Worm (Caenorhabditis elegans): ENCODE measurements around the gene nspe-6.
A peak's percentile ranks its signal among the peaks of the same experiment; 100 is the strongest.

The nspe-6 gene

DNA sequence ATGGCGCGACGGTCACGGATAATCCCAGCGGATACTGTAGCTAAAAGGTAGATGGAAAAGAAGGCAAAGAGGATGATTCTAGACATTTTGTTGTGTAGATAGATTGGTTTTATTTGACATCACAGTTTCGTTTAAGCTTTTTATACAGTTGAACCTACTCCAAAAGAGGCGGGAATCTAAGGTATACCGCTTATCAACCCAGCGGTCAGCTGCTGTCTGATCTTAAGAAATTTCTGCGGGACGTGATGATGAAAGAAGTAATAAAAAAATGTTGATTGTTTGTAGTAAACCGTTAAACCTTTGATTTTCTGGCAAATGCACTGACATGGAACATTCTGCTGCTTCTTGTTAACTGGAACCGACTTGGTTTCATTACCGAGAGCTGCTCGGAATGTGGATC is at the start of gene nspe-6:
Gene nspe-6 (minus strand): TSS at position 101 of the 400 bp plus-strand sequence.
- no peak for TF ChIP-seq ama-1 (optimal IDR thresholded peaks at IDR 0.05)
- no peak for TF ChIP-seq dve-1 (tag; optimal IDR thresholded peaks at IDR 0.05)
- no peak for TF ChIP-seq zip-5 (tag; optimal IDR thresholded peaks at IDR 0.05)
- TF ChIP-seq ets-4 (tag; optimal IDR thresholded peaks at IDR 0.05), result no peak
- no peak for TF ChIP-seq unc-3 (GFP tag; conservative IDR thresholded peaks at IDR 0.05)
- no peak for TF ChIP-seq unc-3 (tag; optimal IDR thresholded peaks at IDR 0.05)
- no peak for TF ChIP-seq C38D4.7 (GFP tag; optimal IDR thresholded peaks at IDR 0.05)
- no peak for TF ChIP-seq K02D7.2 (tag; optimal IDR thresholded peaks at IDR 0.05)
- no peak for TF ChIP-seq hlh-6 (tag; optimal IDR thresholded peaks at IDR 0.05)
- no peak for TF ChIP-seq gmeb-2 (tag; optimal IDR thresholded peaks at IDR 0.05)
- no peak for TF ChIP-seq sox-4 (tag; optimal IDR thresholded peaks at IDR 0.05)
- no peak for TF ChIP-seq unc-55 (GFP tag; optimal IDR thresholded peaks at IDR 0.05)
- no peak for TF ChIP-seq ceh-31 (tag; optimal IDR thresholded peaks at IDR 0.05)
- TF ChIP-seq npax-4 (tag; optimal IDR thresholded peaks at IDR 0.05), result no peak
- TF ChIP-seq tbx-7 (tag; optimal IDR thresholded peaks at IDR 0.05), result no peak
- TF ChIP-seq pha-2 (tag; optimal IDR thresholded peaks at IDR 0.05), result no peak
- TF ChIP-seq fax-1 (tag; optimal IDR thresholded peaks at IDR 0.05), result no peak
- no peak for TF ChIP-seq elt-4 (tag; optimal IDR thresholded peaks at IDR 0.05)
- TF ChIP-seq ceh-14 (tag; optimal IDR thresholded peaks at IDR 0.05), result no peak
- TF ChIP-seq ceh-19 (GFP tag; optimal IDR thresholded peaks at IDR 0.05), result no peak
- no peak for TF ChIP-seq pha-4 (tag; optimal IDR thresholded peaks at IDR 0.05)

DNA sequence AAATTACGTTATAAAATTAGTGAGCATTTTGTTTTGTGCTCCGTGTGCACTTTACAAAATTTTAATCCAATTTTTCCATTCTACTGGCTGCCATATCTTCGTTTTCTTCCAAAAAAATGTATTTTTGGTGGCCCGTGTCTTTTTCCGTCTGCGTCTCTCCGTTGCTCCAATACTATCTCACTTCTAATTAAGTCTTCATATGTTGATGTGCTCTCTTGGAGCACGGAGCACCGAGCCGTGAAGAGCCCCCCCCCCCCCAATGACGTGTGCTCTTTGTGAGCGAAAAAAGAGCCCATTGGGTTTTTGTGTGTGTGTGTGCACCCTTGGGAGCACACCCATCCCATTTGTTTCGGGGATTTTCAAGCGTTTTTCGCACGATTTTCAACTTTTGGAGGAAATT is 49.0 kb upstream of the nspe-6 start:
- no peak for TF ChIP-seq odd-2 (tag; optimal IDR thresholded peaks at IDR 0.05)
- no peak for TF ChIP-seq ttx-3 (tag; optimal IDR thresholded peaks at IDR 0.05)
- no peak for TF ChIP-seq ceh-48 (tag; optimal IDR thresholded peaks at IDR 0.05)
- no peak for TF ChIP-seq tbx-7 (tag; optimal IDR thresholded peaks at IDR 0.05)
- TF ChIP-seq ceh-31 (tag; optimal IDR thresholded peaks at IDR 0.05), result peak; percentile 35
- no peak for TF ChIP-seq C08G9.2 (tag; optimal IDR thresholded peaks at IDR 0.05)
- TF ChIP-seq unc-42 (tag; optimal IDR thresholded peaks at IDR 0.05), result peak; percentile 43
- TF ChIP-seq T23F11.4 (GFP tag; optimal IDR thresholded peaks at IDR 0.05), result no peak
- no peak for TF ChIP-seq pqm-1 (tag; optimal IDR thresholded peaks at IDR 0.05)
- TF ChIP-seq elt-4 (tag; optimal IDR thresholded peaks at IDR 0.05), result no peak
- TF ChIP-seq ceh-14 (tag; optimal IDR thresholded peaks at IDR 0.05), result peak; percentile 64
- no peak for TF ChIP-seq pat-9 (tag; optimal IDR thresholded peaks at IDR 0.05)
- no peak for TF ChIP-seq F13H6.1 (tag; optimal IDR thresholded peaks at IDR 0.05)
- no peak for TF ChIP-seq fax-1 (tag; optimal IDR thresholded peaks at IDR 0.05)
- no peak for TF ChIP-seq ama-1 (optimal IDR thresholded peaks at IDR 0.05)
- no peak for TF ChIP-seq Y22D7AL.16 (tag; optimal IDR thresholded peaks at IDR 0.05)
- TF ChIP-seq ceh-22 (tag; optimal IDR thresholded peaks at IDR 0.05), result no peak
- TF ChIP-seq hlh-30 (tag; optimal IDR thresholded peaks at IDR 0.05; ENCODE audit: insufficient read depth), result no peak
- no peak for TF ChIP-seq hlh-8 (tag; optimal IDR thresholded peaks at IDR 0.05)
- TF ChIP-seq lim-6 (tag; optimal IDR thresholded peaks at IDR 0.05), result no peak
- TF ChIP-seq fkh-6 (tag; optimal IDR thresholded peaks at IDR 0.05), result no peak
- no peak for TF ChIP-seq ceh-19 (GFP tag; optimal IDR thresholded peaks at IDR 0.05)

DNA sequence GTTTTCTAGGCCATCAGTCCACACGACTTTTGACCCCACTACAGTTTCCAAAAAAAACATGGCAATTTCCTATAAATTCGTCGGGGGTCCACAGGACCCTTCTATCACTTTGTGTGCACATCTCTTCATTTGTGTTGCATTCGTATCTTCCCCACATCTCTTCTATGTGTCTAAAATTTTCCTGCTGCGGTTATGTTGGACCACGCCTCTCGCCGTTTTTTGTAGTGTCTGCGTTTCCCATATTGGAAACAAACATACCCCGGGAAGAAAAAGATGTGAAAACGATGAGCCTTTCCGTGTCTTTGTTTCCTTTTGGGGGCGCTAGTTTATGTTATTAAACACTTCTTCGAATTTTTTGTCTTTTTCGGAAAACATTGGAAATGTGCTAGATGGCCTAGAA is 45.9 kb upstream of the nspe-6 start:
- TF ChIP-seq nhr-11 (tag; optimal IDR thresholded peaks at IDR 0.05), result no peak
- no peak for TF ChIP-seq nhr-232 (tag; optimal IDR thresholded peaks at IDR 0.05)
- TF ChIP-seq ceh-31 (tag; optimal IDR thresholded peaks at IDR 0.05), result peak; percentile 30

DNA sequence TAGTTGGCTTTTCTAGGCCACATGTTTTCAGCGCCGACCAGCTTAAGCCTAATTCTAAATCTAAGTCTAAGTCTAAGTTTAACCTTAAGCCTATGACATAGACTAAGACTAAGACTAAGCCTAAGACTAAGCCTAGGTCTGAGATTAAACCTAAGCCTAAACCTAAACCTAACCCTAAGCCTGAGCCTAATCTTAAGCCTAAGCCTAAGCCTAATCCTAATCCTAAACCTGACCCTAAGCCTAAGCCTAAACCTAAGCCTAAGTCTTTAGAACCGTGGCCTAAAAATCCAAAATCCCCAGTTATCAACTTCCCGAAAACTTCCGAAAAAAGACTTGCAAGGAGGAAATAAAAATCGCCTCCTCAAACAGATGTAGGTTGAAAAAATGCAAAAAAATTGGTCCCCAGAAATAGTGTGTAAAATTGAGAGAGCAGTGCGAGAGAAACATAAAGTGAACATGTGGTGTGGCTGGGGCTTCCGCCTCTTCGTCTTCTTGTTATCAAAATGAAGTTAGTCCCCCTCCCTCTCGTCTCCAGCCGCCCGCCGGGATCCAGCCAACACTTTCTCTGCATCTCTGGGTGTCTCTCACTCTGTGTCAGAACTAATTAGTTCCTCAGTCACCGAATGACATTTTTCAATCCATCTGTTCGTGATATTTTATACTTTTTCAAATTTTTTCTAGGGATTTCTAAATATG is 43.8 kb upstream of the nspe-6 start:
- TF ChIP-seq rnt-1 (tag; optimal IDR thresholded peaks at IDR 0.05), result peak; percentile 24
- no peak for TF ChIP-seq ceh-6 (GFP tag; optimal IDR thresholded peaks at IDR 0.05)
- peak; percentile 81 for TF ChIP-seq dve-1 (tag; optimal IDR thresholded peaks at IDR 0.05)
- no peak for TF ChIP-seq T23F11.4 (GFP tag; optimal IDR thresholded peaks at IDR 0.05)
- no peak for TF ChIP-seq ahr-1 (tag; optimal IDR thresholded peaks at IDR 0.05)
- TF ChIP-seq syd-9 (tag; optimal IDR thresholded peaks at IDR 0.05), result no peak
- TF ChIP-seq ceh-18 (tag; optimal IDR thresholded peaks at IDR 0.05), result peak; percentile 73
- TF ChIP-seq unc-42 (tag; optimal IDR thresholded peaks at IDR 0.05), result peak; percentile 47
- peak; percentile 36 for TF ChIP-seq ceh-31 (tag; optimal IDR thresholded peaks at IDR 0.05)
- TF ChIP-seq hlh-8 (tag; optimal IDR thresholded peaks at IDR 0.05), result peak; percentile 80

Measured in whole organism, late embryonic.